Worm (Caenorhabditis elegans): ENCODE results near the gene grl-12.

grl-12 gene

DNA sequence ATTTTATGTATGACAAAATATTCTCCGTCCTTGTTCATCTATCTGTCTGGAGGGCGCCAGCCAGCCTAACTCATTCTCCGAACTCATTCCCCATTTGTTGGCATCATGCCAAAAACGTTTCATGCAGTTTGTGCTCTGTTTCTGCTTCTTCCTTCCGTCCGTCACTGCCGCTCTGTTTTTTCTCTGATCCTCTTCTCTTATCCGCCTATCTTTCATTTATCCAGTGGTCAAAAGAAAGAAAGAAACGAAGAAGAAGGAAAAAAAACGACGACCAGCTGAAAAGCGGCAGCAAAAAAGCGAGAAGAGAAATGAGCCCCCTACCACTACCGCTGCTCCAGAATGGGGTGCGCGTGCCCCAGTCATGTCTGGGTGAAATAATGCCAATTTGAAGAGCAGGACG lies 26.2 kb upstream of the grl-12 start:
- TF ChIP-seq hlh-1 (tag; optimal IDR thresholded peaks at IDR 0.05) (no peak), sem-2 (GFP tag; optimal IDR thresholded peaks at IDR 0.05) (no peak), nhr-28 (tag; optimal IDR thresholded peaks at IDR 0.05) (no peak), nhr-12 (tag; optimal IDR thresholded peaks at IDR 0.05) (no peak), nhr-237 (tag; optimal IDR thresholded peaks at IDR 0.05) (no peak), mep-1 (tag; optimal IDR thresholded peaks at IDR 0.05) (no peak), ceh-39 (tag; optimal IDR thresholded peaks at IDR 0.05) (no peak), snpc-4 (tag; optimal IDR thresholded peaks at IDR 0.05) (no peak), sptf-1 (tag; optimal IDR thresholded peaks at IDR 0.05) (no peak), mab-5 (tag; optimal IDR thresholded peaks at IDR 0.05) (no peak), bed-3 (GFP tag; optimal IDR thresholded peaks at IDR 0.05) (no peak), elt-1 (tag; optimal IDR thresholded peaks at IDR 0.05; ENCODE audit: borderline replicate concordance, insufficient read depth) (no peak), ztf-11 (tag; optimal IDR thresholded peaks at IDR 0.05) (no peak), blmp-1 (tag; optimal IDR thresholded peaks at IDR 0.05) (no peak), M03D4.4 (tag; optimal IDR thresholded peaks at IDR 0.05) (no peak), lin-13 (tag; optimal IDR thresholded peaks at IDR 0.05) (no peak)

DNA sequence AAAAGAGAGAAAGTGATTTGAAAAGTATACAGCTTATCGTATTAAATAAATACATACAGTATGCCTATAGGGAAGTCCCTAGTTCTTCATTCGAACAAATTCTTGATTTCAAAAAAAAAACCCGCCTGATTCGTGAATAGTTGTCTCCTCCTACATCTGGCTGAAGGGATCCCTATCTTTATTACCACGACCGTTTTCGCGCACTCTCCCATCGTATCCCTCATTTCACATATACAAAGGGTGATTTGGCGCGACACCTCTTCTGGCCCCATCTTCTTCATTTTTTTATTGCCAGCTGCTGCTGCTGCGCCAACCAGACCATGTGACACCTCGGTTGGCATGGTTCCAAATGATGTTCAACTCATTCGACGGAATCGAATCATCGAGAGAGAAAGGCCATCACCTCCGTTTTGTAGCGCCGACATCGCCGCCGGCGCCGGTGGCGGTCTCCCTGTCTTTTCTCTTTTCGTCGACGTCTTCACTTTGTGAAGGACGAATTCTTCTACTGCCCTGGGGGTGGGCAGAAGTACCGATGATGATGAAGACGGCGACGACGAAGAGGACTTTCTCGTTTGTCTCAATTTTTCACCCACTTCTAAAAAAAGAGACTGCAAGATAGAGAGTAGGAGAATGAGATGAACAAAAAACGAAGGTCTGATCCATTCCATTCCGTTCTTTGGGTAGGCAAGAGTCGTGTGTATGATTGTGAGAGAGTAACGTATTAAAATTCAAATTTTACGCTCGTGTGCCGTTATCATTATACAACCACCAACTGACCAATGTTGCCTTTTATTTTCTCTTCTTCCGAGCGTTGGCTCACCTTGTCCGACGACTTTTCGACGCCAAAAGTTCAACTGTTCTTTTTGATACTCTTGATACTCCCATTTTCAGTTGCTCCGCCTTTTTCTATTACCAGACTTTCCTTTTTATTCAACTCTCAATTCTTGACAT lies 25.5 kb upstream of the grl-12 start:
- TF ChIP-seq ham-2 (GFP tag; optimal IDR thresholded peaks at IDR 0.05) (no peak), drap-1 (GFP tag; optimal IDR thresholded peaks at IDR 0.05) (no peak), nhr-12 (tag; optimal IDR thresholded peaks at IDR 0.05) (no peak), flh-1 (GFP tag; optimal IDR thresholded peaks at IDR 0.05) (no peak), sem-2 (GFP tag; optimal IDR thresholded peaks at IDR 0.05) (no peak), elt-3 (tag; optimal IDR thresholded peaks at IDR 0.05) (no peak), zip-8 (tag; optimal IDR thresholded peaks at IDR 0.05) (no peak), elt-1 (tag; optimal IDR thresholded peaks at IDR 0.05; ENCODE audit: borderline replicate concordance, insufficient read depth) (no peak), ceh-39 (tag; optimal IDR thresholded peaks at IDR 0.05) (no peak), ztf-11 (tag; optimal IDR thresholded peaks at IDR 0.05) (no peak), sptf-1 (tag; optimal IDR thresholded peaks at IDR 0.05) (no peak), mab-5 (tag; optimal IDR thresholded peaks at IDR 0.05) (no peak)

DNA sequence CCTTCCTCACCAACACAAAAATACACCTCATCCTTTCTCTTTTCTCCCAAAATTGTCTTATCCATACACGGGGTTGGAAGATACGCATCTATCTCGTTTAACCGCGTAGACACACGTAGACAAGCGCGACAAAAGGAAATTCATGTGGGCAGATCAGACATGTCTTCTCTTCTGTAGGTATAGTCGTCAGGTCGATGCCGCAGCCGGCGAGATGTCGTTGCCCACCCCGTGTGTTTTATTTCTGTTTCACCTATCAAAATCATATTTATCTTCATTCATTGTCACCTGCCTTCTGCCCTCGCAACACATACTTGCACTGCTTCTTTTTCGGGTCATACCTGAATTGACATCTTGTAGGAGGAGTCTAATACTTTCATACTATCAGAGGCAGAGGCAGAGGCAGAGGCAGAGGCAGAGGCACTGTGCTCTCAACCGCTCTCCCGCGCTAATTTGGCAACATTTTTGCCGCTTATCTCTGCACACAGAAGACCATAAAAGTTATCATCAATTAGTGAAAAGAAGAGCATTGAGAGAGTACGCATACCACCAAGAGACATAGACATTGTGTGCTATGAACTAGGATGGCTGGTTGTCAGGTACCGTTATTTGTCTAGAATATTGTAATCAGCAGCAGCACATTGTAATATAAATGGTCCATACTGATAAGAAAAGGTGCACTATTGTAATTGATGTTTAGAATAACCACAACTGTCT lies 24.6 kb upstream of the grl-12 start:
- TF ChIP-seq elt-3 (tag; optimal IDR thresholded peaks at IDR 0.05) (no peak), elt-1 (tag; optimal IDR thresholded peaks at IDR 0.05; ENCODE audit: borderline replicate concordance, insufficient read depth) (peak; percentile 60)

DNA sequence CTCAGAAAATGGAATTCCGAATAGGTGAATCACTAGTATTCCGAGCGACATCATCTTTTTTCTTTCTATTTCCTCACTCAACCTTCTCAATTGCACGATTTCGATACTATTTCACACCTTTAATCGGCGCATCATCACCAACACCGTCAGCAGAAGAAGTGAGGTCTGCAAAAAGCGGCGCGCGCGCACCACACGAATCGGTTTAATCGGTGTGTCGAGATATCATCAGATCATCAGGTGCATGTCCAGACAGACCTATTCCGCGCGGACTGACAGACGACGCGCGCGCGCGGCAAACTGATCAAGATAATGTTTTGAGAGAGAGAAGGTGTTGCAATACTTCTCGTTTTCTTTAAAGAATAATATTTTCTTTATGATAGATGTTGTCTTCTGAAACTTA lies 23.7 kb upstream of the grl-12 start:
- peak; percentile 96 for TF ChIP-seq elt-1 (tag; optimal IDR thresholded peaks at IDR 0.05; ENCODE audit: borderline replicate concordance, insufficient read depth)
- peak; percentile 59 for TF ChIP-seq ham-2 (GFP tag; optimal IDR thresholded peaks at IDR 0.05)
- no peak for TF ChIP-seq nhr-2 (tag; optimal IDR thresholded peaks at IDR 0.05)
- no peak for TF ChIP-seq bed-3 (GFP tag; optimal IDR thresholded peaks at IDR 0.05)
- TF ChIP-seq unc-62 (GFP tag; optimal IDR thresholded peaks at IDR 0.05): peak; percentile 32

DNA sequence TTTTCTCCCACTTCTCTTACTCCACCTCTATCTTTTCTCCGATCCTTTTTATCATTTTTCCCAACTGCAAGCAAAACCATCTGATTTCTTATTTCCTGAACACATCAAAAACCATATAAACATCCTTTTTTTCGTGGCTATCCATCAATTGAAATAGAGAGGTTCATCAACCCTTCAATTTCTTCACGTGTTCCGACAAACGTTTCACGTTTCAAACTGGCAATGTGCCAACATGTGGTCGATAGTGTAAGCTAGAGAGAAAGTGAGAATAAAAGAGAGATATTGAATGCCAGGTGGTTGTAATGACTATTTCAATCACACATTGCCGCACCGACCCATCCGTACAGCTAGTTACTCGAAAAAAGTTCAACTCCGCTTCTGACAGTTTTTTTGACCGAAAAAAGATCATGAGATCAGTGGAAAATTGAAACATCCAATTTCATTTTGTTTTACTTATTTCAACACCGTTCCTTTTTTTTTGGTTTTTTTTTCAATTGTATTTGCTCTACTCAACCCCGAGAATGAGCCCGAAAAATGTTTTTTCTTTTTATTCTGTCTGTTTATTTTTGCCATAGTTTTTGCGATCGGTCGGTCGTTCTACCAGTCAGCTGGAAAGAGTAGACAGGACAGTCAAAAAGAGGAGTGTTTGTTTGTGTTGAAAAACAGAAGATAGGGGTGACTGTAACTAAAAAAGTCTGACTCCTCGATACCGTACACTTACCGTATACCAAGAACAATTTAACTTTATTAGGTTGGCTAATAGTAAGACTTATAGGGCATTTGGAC lies 22.0 kb upstream of the grl-12 start:
- TF ChIP-seq unc-39 (tag; optimal IDR thresholded peaks at IDR 0.05) (no peak), blmp-1 (tag; optimal IDR thresholded peaks at IDR 0.05) (no peak), hlh-1 (tag; optimal IDR thresholded peaks at IDR 0.05) (peak; percentile 96), cnd-1 (tag; optimal IDR thresholded peaks at IDR 0.05) (no peak), unc-120 (tag; optimal IDR thresholded peaks at IDR 0.05; ENCODE audit: poor library complexity, severe bottlenecking) (peak; percentile 55), unc-62 (GFP tag; optimal IDR thresholded peaks at IDR 0.05) (peak; percentile 70), ham-2 (GFP tag; optimal IDR thresholded peaks at IDR 0.05) (no peak), elt-3 (tag; optimal IDR thresholded peaks at IDR 0.05) (no peak), lin-32 (GFP tag; optimal IDR thresholded peaks at IDR 0.05) (no peak), bed-3 (GFP tag; optimal IDR thresholded peaks at IDR 0.05) (no peak), ztf-11 (tag; optimal IDR thresholded peaks at IDR 0.05) (no peak), elt-1 (tag; optimal IDR thresholded peaks at IDR 0.05; ENCODE audit: borderline replicate concordance, insufficient read depth) (no peak), nhr-28 (tag; optimal IDR thresholded peaks at IDR 0.05) (no peak), nhr-237 (tag; optimal IDR thresholded peaks at IDR 0.05) (no peak), lsy-2 (tag; optimal IDR thresholded peaks at IDR 0.05) (no peak)

Data from whole organism, mixed stage, embryonic.